Fruit fly (Drosophila melanogaster) whole organism: ENCODE results near the gene mRpL2.

ENCODE experiments used
- psq ChIP-seq: fragments of >200 bp; optimal IDR thresholded peaks from 2 replicates; lab custom pipeline; 2017
- usp ChIP-seq: fragments of >200 bp; optimal IDR thresholded peaks from 2 replicates; lab custom pipeline; 2017; ENCODE audit warnings: missing biosample characterization, missing genetic modification characterization, mixed read lengths

- TF ChIP-seq psq (lab: Kevin White, UChicago) (no peak), usp (GFP tag; lab: Kevin White, UChicago) (no peak)
Measured at dm6 chr3L:11113198-11114197, 7.1 kb upstream of the mRpL2 start, which contains the start of gene Sod1.
